Fruit fly (Drosophila melanogaster) whole organism, embryonic: ENCODE measurements around the gene Jhbp16.

ENCODE experiments used
- Asciz ChIP-seq: fragments of 200-800 bp; sonication (Bioruptor generic); optimal IDR thresholded peaks from 2 replicates; lab custom pipeline; 2017; ENCODE audit warnings: missing biosample characterization, mild to moderate bottlenecking, missing genetic modification characterization, missing genetic modification reagents
- Awh ChIP-seq: fragments of 200-800 bp; sonication (Bioruptor generic); IDR thresholded peaks from 2 replicates; pipeline ENCODE4, ENCODE4 v1.3.6; 2022; ENCODE audit warnings: missing biosample characterization, missing genetic modification characterization
- CG10321 ChIP-seq: fragments of 200-800 bp; sonication (Bioruptor generic); IDR thresholded peaks from 2 replicates; pipeline ENCODE4 v1.3.6; 2022; ENCODE audit warnings: missing biosample characterization, missing genetic modification characterization
- CG10543 ChIP-seq: fragments of 200-800 bp; sonication (Bioruptor generic); optimal IDR thresholded peaks from 3 replicates; lab custom pipeline; 2017; ENCODE audit warnings: missing biosample characterization, mild to moderate bottlenecking, missing genetic modification characterization, moderate library complexity
- CG11398 ChIP-seq: fragments of 200-800 bp; sonication (Bioruptor generic); optimal IDR thresholded peaks from 2 replicates; lab custom pipeline; 2016; ENCODE audit warnings: missing biosample characterization, missing genetic modification characterization
- CG12769 ChIP-seq: fragments of 200-800 bp; sonication (Bioruptor generic); optimal IDR thresholded peaks from 2 replicates; lab custom pipeline; 2019; ENCODE audit warnings: missing biosample characterization, mild to moderate bottlenecking, missing genetic modification characterization, moderate library complexity
- CG30431 ChIP-seq: fragments of 200-800 bp; sonication (Bioruptor generic); optimal IDR thresholded peaks from 2 replicates; lab custom pipeline; 2017; ENCODE audit warnings: missing biosample characterization, missing genetic modification characterization
- CG3065 ChIP-seq: fragments of 200-800 bp; sonication (Bioruptor generic); optimal IDR thresholded peaks from 2 replicates; lab custom pipeline; 2016; ENCODE audit warnings: missing biosample characterization, missing genetic modification characterization
- CG3407 ChIP-seq: fragments of 200-800 bp; sonication (Bioruptor generic); optimal IDR thresholded peaks from 2 replicates; lab custom pipeline; 2018; ENCODE audit warnings: missing biosample characterization, mild to moderate bottlenecking, missing genetic modification characterization
- CG4404 ChIP-seq: fragments of 200-800 bp; sonication (Bioruptor generic); IDR thresholded peaks from 2 replicates; pipeline ENCODE4 v1.3.6; 2022; ENCODE audit warnings: missing biosample characterization, missing genetic modification characterization
- CG4617 ChIP-seq: fragments of 200-800 bp; sonication (Bioruptor generic); optimal IDR thresholded peaks from 3 replicates; lab custom pipeline; 2016; ENCODE audit warnings: missing biosample characterization, missing genetic modification characterization, borderline replicate concordance
- CG6683 ChIP-seq: fragments of 200-800 bp; sonication (Bioruptor generic); optimal IDR thresholded peaks from 2 replicates; lab custom pipeline; 2017; ENCODE audit warnings: missing biosample characterization, mild to moderate bottlenecking, missing genetic modification characterization, missing genetic modification reagents
- CG8089 ChIP-seq: fragments of 200-800 bp; sonication (Bioruptor generic); optimal IDR thresholded peaks from 3 replicates; lab custom pipeline; 2016; ENCODE audit warnings: missing biosample characterization, missing genetic modification characterization
- CG9817 ChIP-seq: fragments of 200-800 bp; sonication (Bioruptor generic); optimal IDR thresholded peaks from 2 replicates; lab custom pipeline; 2018; ENCODE audit warnings: missing biosample characterization, mild to moderate bottlenecking, missing genetic modification characterization, moderate library complexity
- CHES-1-like ChIP-seq: fragments of 200-800 bp; sonication (Bioruptor generic); optimal IDR thresholded peaks from 2 replicates; lab custom pipeline; 2016; ENCODE audit warnings: missing biosample characterization, missing genetic modification characterization
- Chrac-16 ChIP-seq: fragments of 200-800 bp; sonication (Bioruptor generic); optimal IDR thresholded peaks from 3 replicates; lab custom pipeline; 2016; ENCODE audit warnings: missing biosample characterization, missing genetic modification characterization
- D19A ChIP-seq: fragments of 200-800 bp; optimal IDR thresholded peaks from 3 replicates; lab custom pipeline; 2019; ENCODE audit warnings: missing biosample characterization, mild to moderate bottlenecking, missing genetic modification characterization, moderate library complexity
- Deaf1 ChIP-seq: fragments of 200-800 bp; optimal IDR thresholded peaks from 3 replicates; lab custom pipeline; 2019; ENCODE audit warnings: missing biosample characterization, mild to moderate bottlenecking, missing genetic modification characterization, moderate library complexity
- ERR ChIP-seq: fragments of 200-800 bp; sonication (Bioruptor generic); optimal IDR thresholded peaks from 2 replicates; lab custom pipeline; 2016; ENCODE audit warnings: missing biosample characterization, missing genetic modification characterization
- Gsc ChIP-seq: fragments of 200-800 bp; sonication (Bioruptor generic); IDR thresholded peaks from 2 replicates; pipeline ENCODE4 v1.3.6; 2022; ENCODE audit warnings: missing biosample characterization, missing genetic modification characterization
- HmgZ ChIP-seq: fragments of 200-800 bp; sonication (Bioruptor generic); optimal IDR thresholded peaks from 2 replicates; lab custom pipeline; 2018; ENCODE audit warnings: missing biosample characterization, mild to moderate bottlenecking, missing genetic modification characterization
- Hr78 ChIP-seq, 2 experiments: fragments of 200-800 bp in 1 of 2; fragments of >200 bp in 1 of 2; sonication (Bioruptor generic) in 1 of 2; optimal IDR thresholded peaks; 2 replicates each; lab custom pipeline; 2017 to 2019; ENCODE audit warnings: missing biosample characterization in 2 of 2, missing genetic modification characterization in 2 of 2, mild to moderate bottlenecking in 1 of 2, moderate library complexity in 1 of 2
- Max ChIP-seq: fragments of 200-800 bp; sonication (Bioruptor generic); optimal IDR thresholded peaks from 2 replicates; lab custom pipeline; 2016; ENCODE audit warnings: missing biosample characterization, mild to moderate bottlenecking, missing genetic modification characterization
- NfI ChIP-seq: fragments of 200-800 bp; sonication (Bioruptor generic); optimal IDR thresholded peaks from 3 replicates; lab custom pipeline; 2018; ENCODE audit warnings: missing biosample characterization, mild to moderate bottlenecking, missing genetic modification characterization, moderate library complexity
- PHDP ChIP-seq: fragments of 200-800 bp; sonication (Bioruptor generic); optimal IDR thresholded peaks from 3 replicates; lab custom pipeline; 2018; ENCODE audit warnings: missing biosample characterization, mild to moderate bottlenecking, missing genetic modification characterization, moderate library complexity
- Poxn ChIP-seq: fragments of 200-800 bp; sonication (Bioruptor generic); IDR thresholded peaks from 2 replicates; pipeline ENCODE4 v1.3.6; 2022; ENCODE audit warnings: missing biosample characterization, missing genetic modification characterization
- Ravus ChIP-seq: fragments of 200-800 bp; sonication (Bioruptor generic); IDR thresholded peaks from 2 replicates; pipeline ENCODE4 v1.3.6; 2022; ENCODE audit warnings: missing biosample characterization, missing genetic modification characterization
- Scr ChIP-seq: fragments of 200-800 bp; sonication (Bioruptor generic); IDR thresholded peaks from 2 replicates; pipeline ENCODE4 v1.3.6; 2022; ENCODE audit warnings: missing biosample characterization, missing genetic modification characterization; ENCODE audit not compliant: partially characterized antibody
- Side ChIP-seq: fragments of 200-800 bp; sonication (Bioruptor generic); optimal IDR thresholded peaks from 2 replicates; lab custom pipeline; 2016; ENCODE audit warnings: missing biosample characterization, missing genetic modification characterization
- Sox102F ChIP-seq: fragments of 200-800 bp; sonication (Bioruptor generic); optimal IDR thresholded peaks from 2 replicates; lab custom pipeline; 2018; ENCODE audit warnings: missing biosample characterization, mild to moderate bottlenecking, missing genetic modification characterization, moderate library complexity
- Sry-δ ChIP-seq: fragments of 200-800 bp; sonication (Bioruptor generic); optimal IDR thresholded peaks from 2 replicates; lab custom pipeline; 2016; ENCODE audit warnings: missing biosample characterization, missing genetic modification characterization
- Stat92E ChIP-seq, 3 experiments: fragments of >200 bp in 2 of 3; fragments of 200-800 bp in 1 of 3; sonication (Bioruptor generic) in 1 of 3; optimal IDR thresholded peaks; 2 replicates each; lab custom pipeline; 2017 to 2019; ENCODE audit warnings: missing biosample characterization in 3 of 3, missing genetic modification characterization in 3 of 3, mild to moderate bottlenecking in 1 of 3, moderate library complexity in 1 of 3
- YL-1 ChIP-seq: fragments of 200-800 bp; sonication (Bioruptor generic); optimal IDR thresholded peaks from 3 replicates; lab custom pipeline; 2017; ENCODE audit warnings: missing biosample characterization, mild to moderate bottlenecking, missing genetic modification characterization
- ap ChIP-seq: fragments of 200-800 bp; sonication (Bioruptor generic); IDR thresholded peaks from 2 replicates; pipeline ENCODE4 v1.3.6; 2022; ENCODE audit warnings: missing biosample characterization, missing genetic modification characterization
- bbx ChIP-seq: fragments of 200-800 bp; sonication (Bioruptor generic); IDR thresholded peaks from 2 replicates; pipeline ENCODE4 v1.3.6; 2022; ENCODE audit warnings: missing biosample characterization, missing genetic modification characterization; ENCODE audit not compliant: partially characterized antibody
- disco-r ChIP-seq: fragments of 200-800 bp; sonication (Bioruptor generic); optimal IDR thresholded peaks from 2 replicates; lab custom pipeline; 2016; ENCODE audit warnings: missing biosample characterization, missing genetic modification characterization
- ems ChIP-seq: fragments of 200-800 bp; sonication (Bioruptor generic); optimal IDR thresholded peaks from 3 replicates; lab custom pipeline; 2016; ENCODE audit warnings: missing biosample characterization, missing genetic modification characterization
- fu2 ChIP-seq: fragments of 200-800 bp; sonication (Bioruptor generic); optimal IDR thresholded peaks from 2 replicates; lab custom pipeline; 2016; ENCODE audit warnings: missing biosample characterization, missing genetic modification characterization
- gcm ChIP-seq: fragments of 200-800 bp; sonication (Bioruptor generic); optimal IDR thresholded peaks from 2 replicates; lab custom pipeline; 2019; ENCODE audit warnings: missing biosample characterization, mild to moderate bottlenecking, missing genetic modification characterization, moderate library complexity
- gcm2 ChIP-seq: fragments of 200-800 bp; sonication (Bioruptor generic); optimal IDR thresholded peaks from 2 replicates; lab custom pipeline; 2016; ENCODE audit warnings: missing biosample characterization, missing genetic modification characterization
- her ChIP-seq: fragments of 200-800 bp; sonication (Bioruptor generic); optimal IDR thresholded peaks from 2 replicates; lab custom pipeline; 2016; ENCODE audit warnings: missing biosample characterization, missing genetic modification characterization
- insv ChIP-seq, 2 experiments: fragments of 200-800 bp; sonication (Bioruptor generic); optimal IDR thresholded peaks; 3 replicates each; lab custom pipeline; 2016 to 2018; ENCODE audit warnings: missing biosample characterization in 2 of 2, missing genetic modification characterization in 2 of 2
- odd ChIP-seq: fragments of 200-800 bp; sonication (Bioruptor generic); optimal IDR thresholded peaks from 2 replicates; lab custom pipeline; 2017; ENCODE audit warnings: missing biosample characterization, mild to moderate bottlenecking, missing genetic modification characterization
- scrt ChIP-seq: fragments of 200-800 bp; sonication (Bioruptor generic); optimal IDR thresholded peaks from 2 replicates; lab custom pipeline; 2018; ENCODE audit warnings: missing biosample characterization, mild to moderate bottlenecking, missing genetic modification characterization, moderate library complexity
- sd ChIP-seq: fragments of 200-800 bp; sonication (Bioruptor generic); optimal IDR thresholded peaks from 3 replicates; lab custom pipeline; 2018; ENCODE audit warnings: missing biosample characterization, mild to moderate bottlenecking, missing genetic modification characterization, moderate library complexity
- sens ChIP-seq: fragments of 200-800 bp; sonication (Bioruptor generic); peaks from one replicate; lab custom pipeline; 2016; ENCODE audit warnings: missing biosample characterization, missing genetic modification characterization
- stwl ChIP-seq: fragments of 200-800 bp; sonication (Bioruptor generic); optimal IDR thresholded peaks from 3 replicates; lab custom pipeline; 2018; ENCODE audit warnings: missing biosample characterization, mild to moderate bottlenecking, missing genetic modification characterization, moderate library complexity
- tin ChIP-seq: fragments of 200-800 bp; sonication (Bioruptor generic); optimal IDR thresholded peaks from 3 replicates; lab custom pipeline; 2016; ENCODE audit warnings: missing biosample characterization, missing genetic modification characterization
- tll ChIP-seq, 2 experiments: fragments of 200-800 bp in 1 of 2; fragments of >200 bp in 1 of 2; sonication (Bioruptor generic) in 1 of 2; optimal IDR thresholded peaks; 2 replicates each; lab custom pipeline; 2017 to 2019; ENCODE audit warnings: missing biosample characterization in 2 of 2, missing genetic modification characterization in 2 of 2, mild to moderate bottlenecking in 1 of 2, moderate library complexity in 1 of 2
- tx ChIP-seq: fragments of 200-800 bp; sonication (Bioruptor generic); optimal IDR thresholded peaks from 2 replicates; lab custom pipeline; 2016; ENCODE audit warnings: missing biosample characterization, missing genetic modification characterization
- unpg ChIP-seq: fragments of 200-800 bp; sonication (Bioruptor generic); optimal IDR thresholded peaks from 3 replicates; lab custom pipeline; 2018; ENCODE audit warnings: missing biosample characterization, mild to moderate bottlenecking, missing genetic modification characterization, moderate library complexity

The Jhbp16 gene

DNA sequence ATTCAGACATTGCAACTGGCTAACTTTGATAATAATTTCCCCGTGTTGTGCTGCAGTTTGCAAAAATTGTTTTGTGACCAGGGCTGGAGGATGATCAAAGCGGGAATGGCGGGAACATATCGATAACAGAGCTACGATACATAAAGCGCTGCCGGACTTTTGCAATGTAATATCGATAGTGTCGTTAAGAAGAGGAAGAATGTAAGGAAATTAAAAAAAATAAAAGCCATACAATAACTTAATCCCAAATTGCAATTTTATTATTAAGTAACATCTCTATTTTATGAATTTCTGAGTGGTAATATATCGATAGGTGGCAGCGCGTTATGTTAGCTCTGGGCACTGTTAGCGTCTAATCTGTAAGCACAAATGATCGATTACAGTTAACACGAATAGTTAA lies 7.4 kb downstream of the Jhbp16 start, which contains the start of gene PolA1 (continued):
- TF ChIP-seq insv (GFP tag; optimal IDR thresholded peaks at IDR 0.05; lab: Kevin White, UChicago) (peak in 1 of 2 experiments; percentile 54), gcm (GFP tag; lab: Kevin White, UChicago) (no peak), Sox102F (no peak), NfI (no peak), CHES-1-like (GFP tag; lab: Kevin White, UChicago) (peak; percentile 54), Max (GFP tag; lab: Kevin White, UChicago) (no peak), Ravus (no peak), CG4404 (GFP tag; lab: Robert Waterston, UW) (no peak), Asciz (GFP tag; lab: Kevin White, UChicago) (no peak), stwl (tag; lab: Kevin White, UChicago) (peak; percentile 91), CG10321 (GFP tag; lab: Robert Waterston, UW) (no peak), Hr78 (GFP tag; optimal IDR thresholded peaks at IDR 0.05; lab: Kevin White, UChicago) (no peak), D19A (tag; lab: Kevin White, UChicago) (no peak), Gsc (GFP tag; lab: Robert Waterston, UW) (no peak), tx (peak; percentile 7), CG8089 (GFP tag; lab: Kevin White, UChicago) (no peak), Scr (GFP tag; lab: Robert Waterston, UW) (peak; percentile 97), Stat92E (GFP tag; optimal IDR thresholded peaks at IDR 0.05; lab: Kevin White, UChicago) (no peak), odd (GFP tag; lab: Kevin White, UChicago) (no peak), ERR (GFP tag; lab: Kevin White, UChicago) (no peak), Poxn (no peak), CG6683 (GFP tag; lab: Kevin White, UChicago) (no peak), Deaf1 (tag; lab: Kevin White, UChicago) (no peak), Side (GFP tag; lab: Kevin White, UChicago) (peak; percentile 52), CG3065 (GFP tag; lab: Kevin White, UChicago) (no peak), CG30431 (GFP tag; lab: Kevin White, UChicago) (no peak), Awh (no peak), CG3407 (GFP tag; lab: Kevin White, UChicago) (no peak), ems (GFP tag; lab: Kevin White, UChicago) (peak; percentile 45), PHDP (tag; lab: Kevin White, UChicago) (peak; percentile 21), CG11398 (GFP tag; lab: Kevin White, UChicago) (peak; percentile 20), sd (tag; lab: Kevin White, UChicago) (no peak), Sry-δ (GFP tag; lab: Kevin White, UChicago) (peak; percentile 91), her (GFP tag; lab: Kevin White, UChicago) (peak; percentile 35), tll (GFP tag; optimal IDR thresholded peaks at IDR 0.05; lab: Kevin White, UChicago) (no peak), CG12769 (tag; lab: Kevin White, UChicago) (peak; percentile 65), sens (GFP tag; lab: Kevin White, UChicago) (peak; percentile 90), gcm2 (GFP tag; lab: Kevin White, UChicago) (no peak), ap (GFP tag; lab: Robert Waterston, UW) (no peak), Chrac-16 (GFP tag; lab: Kevin White, UChicago) (peak; percentile 33), disco-r (GFP tag; lab: Kevin White, UChicago) (peak; percentile 4), CG4617 (GFP tag; lab: Kevin White, UChicago) (peak; percentile 26), HmgZ (tag; lab: Kevin White, UChicago) (peak; percentile 57), YL-1 (GFP tag; lab: Kevin White, UChicago) (peak; percentile 49), CG9817 (tag; lab: Kevin White, UChicago) (no peak), bbx (peak; percentile 92), fu2 (GFP tag; lab: Kevin White, UChicago) (no peak), tin (GFP tag; lab: Kevin White, UChicago) (peak; percentile 46), scrt (GFP tag; lab: Kevin White, UChicago) (no peak), unpg (peak; percentile 18), CG10543 (no peak)
